Fruit fly (Drosophila melanogaster): ENCODE data around the gene Sry-alpha.

Gene Sry-alpha

DNA sequence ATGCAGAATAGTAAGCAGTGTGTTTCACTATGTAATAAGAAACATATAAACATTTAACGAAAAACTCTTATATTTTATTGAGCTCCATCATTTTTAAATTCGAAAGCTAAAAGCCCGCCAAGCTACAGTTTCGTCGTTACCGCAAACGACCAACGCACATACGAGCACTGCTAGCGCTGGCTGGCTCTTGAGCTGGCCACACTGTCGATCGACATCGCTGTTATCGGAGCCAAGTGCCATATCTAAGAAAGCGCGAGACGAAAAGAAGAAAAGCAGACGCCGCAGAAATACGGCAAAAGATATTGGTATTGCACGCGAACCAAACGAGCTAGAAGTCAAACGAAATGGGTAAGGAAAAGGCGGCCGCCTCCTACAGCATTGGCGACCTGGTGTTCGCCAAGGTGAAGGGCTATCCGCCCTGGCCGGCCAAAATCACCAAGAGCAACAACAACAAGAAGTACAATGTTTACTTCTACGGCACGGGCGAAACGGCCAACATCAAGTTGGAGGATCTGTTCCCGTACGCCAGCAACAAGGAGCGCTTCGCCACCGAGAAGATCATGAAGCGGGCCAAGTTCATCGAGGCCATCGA, 13.0 kb downstream of the Sry-alpha start, which contains the start of gene Jasper:
Gene Jasper (plus strand): TSS at position 60 of the 592 bp plus-strand sequence.
- TF ChIP-seq CG17801 (GFP tag; optimal IDR thresholded peaks at IDR 0.05; ENCODE audit: partially characterized antibody) = peak; percentile 41

DNA sequence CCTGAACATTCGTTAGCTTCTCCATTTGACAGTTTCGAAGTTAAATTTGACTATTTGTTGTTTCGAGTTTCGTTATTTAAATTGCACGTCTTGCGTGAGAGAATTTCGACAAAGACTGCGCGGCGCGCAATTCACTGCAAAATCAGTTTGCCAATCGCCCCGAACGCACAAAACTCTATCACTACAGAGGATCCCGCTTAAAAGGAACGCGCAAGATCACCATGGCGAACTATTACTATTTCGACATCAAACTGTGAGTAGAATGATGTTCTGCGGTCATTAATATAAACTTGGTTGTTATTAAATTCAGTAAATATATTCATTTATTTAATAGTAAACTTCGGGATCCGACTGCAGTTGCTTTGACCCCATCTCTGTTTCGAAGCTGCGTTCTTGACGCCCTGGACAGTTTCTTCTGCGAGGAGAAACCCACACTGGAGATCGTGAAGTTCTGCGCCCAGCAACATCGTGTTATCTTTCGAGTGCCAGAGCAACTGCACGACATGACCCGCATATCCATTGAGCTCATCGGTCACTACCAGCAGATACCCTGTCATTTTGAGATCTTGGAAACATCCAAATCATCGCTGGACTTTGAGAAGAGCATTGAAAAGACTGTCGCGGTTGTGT, 16.5 kb downstream of the Sry-alpha start, which contains the start of the genes Rpp14b and spn-A:
Gene Rpp14b (plus strand): TSS at position 43 of the 630 bp plus-strand sequence.
Gene spn-A (minus strand): TSS at position 123 of the 630 bp plus-strand sequence.
- TF ChIP-seq CG17801 (GFP tag; optimal IDR thresholded peaks at IDR 0.05; ENCODE audit: partially characterized antibody) = peak; percentile 8

DNA sequence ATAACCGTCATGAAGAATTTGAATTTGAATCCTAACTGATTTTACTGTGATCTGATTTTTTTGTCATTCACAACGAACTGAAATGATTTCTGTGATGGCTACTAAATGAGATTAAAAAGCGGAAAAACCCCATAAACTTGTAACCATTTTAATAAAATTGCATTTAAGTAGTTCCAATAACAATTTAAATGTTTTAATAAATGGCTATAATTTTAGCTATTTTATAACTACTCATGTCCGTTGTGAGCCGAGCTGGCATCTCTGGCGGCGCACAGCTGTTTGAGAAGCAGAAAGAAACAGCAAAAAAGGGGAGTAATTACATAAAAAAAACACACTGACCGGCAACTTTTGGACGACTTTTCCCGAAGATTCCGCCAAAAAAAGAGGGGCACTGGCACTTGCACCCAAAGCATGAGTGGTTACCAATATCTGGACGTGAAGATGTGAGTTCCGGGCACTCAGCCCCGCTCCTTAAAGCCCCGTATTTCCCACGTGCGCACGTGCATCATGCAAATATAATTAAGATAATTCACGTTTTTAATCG, 17.1 kb downstream of the Sry-alpha start, which contains the start of the genes CG7950 and Rpp14a:
Gene CG7950 (plus strand): TSS at position 268 of the 544 bp plus-strand sequence.
Gene Rpp14a (plus strand): TSS at position 268 of the 544 bp plus-strand sequence.
- TF ChIP-seq CG17801 (GFP tag; optimal IDR thresholded peaks at IDR 0.05; ENCODE audit: partially characterized antibody) = peak; percentile 90

DNA sequence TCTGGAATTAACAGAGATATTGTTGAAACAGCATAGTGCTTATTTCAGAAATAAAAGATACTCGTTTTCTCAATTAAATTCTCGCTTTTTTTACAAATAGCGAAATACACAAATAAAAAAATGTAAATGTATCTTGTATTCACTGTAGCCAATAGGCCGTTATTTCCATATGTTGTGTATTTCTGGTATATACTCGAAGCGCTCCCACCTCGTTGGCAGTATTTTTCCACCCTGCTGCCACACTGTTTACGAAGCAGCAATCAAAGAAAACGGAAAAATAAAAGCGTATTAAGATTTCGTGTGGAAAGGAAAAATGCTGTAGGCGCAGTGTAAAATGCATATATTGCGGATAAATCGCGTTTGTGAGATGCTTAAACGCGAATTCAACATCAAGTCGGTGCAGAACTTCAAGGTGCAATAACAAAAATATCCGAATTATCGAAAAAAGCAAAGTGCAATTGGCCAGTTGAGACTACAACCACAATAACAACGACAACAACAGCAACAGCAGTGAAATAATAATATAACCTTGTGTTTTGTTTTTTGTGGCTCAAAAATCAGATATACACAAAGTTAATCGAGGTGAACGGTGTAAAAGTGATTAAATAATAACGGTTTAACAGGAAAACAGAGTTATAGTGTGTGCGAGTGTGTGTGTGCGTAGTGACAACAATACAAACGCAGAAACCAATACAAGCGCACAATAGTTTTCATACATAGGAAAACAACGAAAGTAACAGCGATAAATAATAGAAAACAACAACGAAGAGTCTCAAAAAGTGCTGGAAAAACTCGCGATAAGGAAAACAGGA, 18.7 kb downstream of the Sry-alpha start, which contains the start of gene sima:
Gene sima (plus strand): TSS at position 255 of the 812 bp plus-strand sequence.
- TF ChIP-seq CG17801 (GFP tag; optimal IDR thresholded peaks at IDR 0.05; ENCODE audit: partially characterized antibody) = peak; percentile 12

- no peak for TF ChIP-seq CG17801 (GFP tag; optimal IDR thresholded peaks at IDR 0.05; ENCODE audit: partially characterized antibody)
Observed at dm6 chr3R:30059944-30060343, 20.4 kb downstream of the Sry-alpha start.

DNA sequence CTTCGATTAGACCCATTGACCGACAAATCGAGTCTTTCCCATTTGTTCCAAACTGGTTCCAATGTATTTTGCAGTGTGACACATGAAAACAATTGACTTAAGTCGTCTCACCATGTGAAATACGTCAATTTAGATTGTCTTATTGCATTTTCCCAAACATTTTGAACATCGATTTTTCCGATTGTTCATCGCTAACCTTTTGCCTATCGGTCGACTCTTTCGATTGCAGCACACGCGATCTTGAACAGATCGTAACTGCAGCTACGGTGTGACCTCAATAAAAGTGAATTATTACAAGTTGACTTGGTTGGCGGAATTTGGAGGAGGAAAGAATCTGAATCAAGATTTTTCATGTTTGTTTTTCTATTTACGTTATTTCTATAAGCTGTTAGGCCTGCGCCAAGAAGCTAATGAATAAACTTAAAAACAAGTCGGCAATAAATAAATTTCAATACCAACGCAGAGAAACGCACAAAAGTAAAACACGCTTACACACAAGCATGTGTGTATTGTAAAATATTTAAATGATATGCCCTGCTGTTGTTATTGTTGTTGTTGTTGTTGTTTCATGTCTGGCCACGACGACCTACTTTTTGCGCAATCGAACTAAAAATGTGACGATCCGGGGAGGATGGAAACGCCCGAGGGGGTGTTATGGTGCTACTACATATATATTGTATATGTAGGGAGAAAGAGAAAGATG, 21.1 kb downstream of the Sry-alpha start:
- TF ChIP-seq CG17801 (GFP tag; optimal IDR thresholded peaks at IDR 0.05; ENCODE audit: partially characterized antibody) = no peak

- TF ChIP-seq CG17801 (GFP tag; optimal IDR thresholded peaks at IDR 0.05; ENCODE audit: partially characterized antibody) = peak; percentile 13
Observed at dm6 chr3R:30061154-30061482, 21.6 kb downstream of the Sry-alpha start.

DNA sequence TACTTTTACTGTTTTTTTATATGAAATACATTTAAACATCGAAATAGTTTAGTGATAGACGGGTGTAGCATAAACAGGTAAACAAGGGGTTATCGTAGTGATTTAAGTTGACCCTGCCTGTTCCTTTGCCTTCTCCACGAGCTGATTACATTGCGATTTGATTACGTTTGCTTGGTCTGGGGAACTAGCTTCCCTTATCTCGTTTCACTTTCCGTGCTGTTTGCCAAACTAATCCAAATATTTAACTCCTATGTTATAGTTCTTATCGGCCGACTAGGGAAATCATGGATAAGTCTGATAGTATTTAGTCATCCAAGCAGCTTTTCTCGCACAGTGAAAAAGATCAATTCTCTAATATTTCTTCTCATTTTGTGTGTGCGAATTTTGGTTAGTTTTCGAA, 22.5 kb downstream of the Sry-alpha start:
- no peak for TF ChIP-seq CG17801 (GFP tag; optimal IDR thresholded peaks at IDR 0.05; ENCODE audit: partially characterized antibody)

DNA sequence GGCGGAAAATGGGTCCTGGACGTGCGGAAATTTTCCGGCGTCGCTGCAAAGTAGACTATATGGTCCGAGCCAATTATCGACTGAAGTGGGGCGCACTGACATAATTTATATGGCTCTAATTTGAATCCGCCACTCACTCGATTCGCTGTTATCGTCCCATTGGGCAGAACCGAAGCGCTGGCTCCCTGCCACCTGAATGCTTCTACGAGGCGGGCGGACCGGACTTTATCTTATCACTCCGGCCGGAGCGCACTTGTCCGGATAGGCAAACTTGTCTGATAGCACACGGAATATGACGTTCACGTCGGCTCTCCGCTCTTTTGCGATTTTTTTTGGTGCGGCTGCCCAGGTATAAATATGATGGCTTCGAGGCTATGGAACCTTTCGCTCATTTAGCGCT, 23.0 kb downstream of the Sry-alpha start:
- no peak for TF ChIP-seq CG17801 (GFP tag; optimal IDR thresholded peaks at IDR 0.05; ENCODE audit: partially characterized antibody)

DNA sequence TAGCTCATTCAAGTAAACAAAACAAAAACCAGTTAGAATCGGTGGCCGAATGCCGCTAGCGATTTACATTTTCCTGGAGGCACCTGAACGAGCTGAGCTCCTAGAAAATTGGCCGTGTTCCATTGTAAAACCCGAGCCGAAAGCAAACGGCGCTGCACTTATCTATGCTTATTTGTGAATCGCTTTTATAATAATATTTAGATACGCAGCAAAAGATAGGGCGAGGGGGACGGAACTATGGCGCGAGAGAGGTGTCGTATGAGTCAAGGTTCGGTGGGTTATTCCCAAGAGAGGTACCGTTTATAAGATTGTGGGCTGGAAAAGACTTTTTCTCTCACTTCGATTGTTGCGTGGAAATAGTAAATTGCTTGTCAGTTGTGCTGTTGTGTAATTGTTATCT, 24.2 kb downstream of the Sry-alpha start:
- no peak for TF ChIP-seq CG17801 (GFP tag; optimal IDR thresholded peaks at IDR 0.05; ENCODE audit: partially characterized antibody)

DNA sequence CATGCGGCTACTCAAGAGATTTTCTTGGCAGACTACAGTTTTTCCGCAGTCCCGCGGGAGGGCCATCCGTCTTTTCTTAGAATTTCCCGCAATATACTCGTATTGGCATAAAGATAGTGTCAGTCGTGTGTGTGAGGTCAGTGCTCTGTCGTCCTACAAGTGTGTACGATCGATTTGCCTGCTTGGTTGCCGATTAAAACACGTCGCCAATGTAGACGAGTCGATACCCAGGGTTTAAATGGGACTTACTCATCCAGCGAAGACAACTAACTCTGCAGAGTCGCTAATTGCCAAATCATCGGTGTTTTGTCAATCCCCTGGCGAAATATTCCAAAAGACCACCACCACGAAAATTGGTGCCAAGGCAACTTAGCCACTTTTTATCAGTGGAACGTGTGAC, 26.5 kb downstream of the Sry-alpha start:
- no peak for TF ChIP-seq CG17801 (GFP tag; optimal IDR thresholded peaks at IDR 0.05; ENCODE audit: partially characterized antibody)

- no peak for TF ChIP-seq CG17801 (GFP tag; optimal IDR thresholded peaks at IDR 0.05; ENCODE audit: partially characterized antibody)
Observed at dm6 chr3R:30070198-30070597, 30.7 kb downstream of the Sry-alpha start.

dm6 chr3R:30071827-30072226, 32.3 kb downstream of the Sry-alpha start:
- no peak for TF ChIP-seq CG17801 (GFP tag; optimal IDR thresholded peaks at IDR 0.05; ENCODE audit: partially characterized antibody)

DNA sequence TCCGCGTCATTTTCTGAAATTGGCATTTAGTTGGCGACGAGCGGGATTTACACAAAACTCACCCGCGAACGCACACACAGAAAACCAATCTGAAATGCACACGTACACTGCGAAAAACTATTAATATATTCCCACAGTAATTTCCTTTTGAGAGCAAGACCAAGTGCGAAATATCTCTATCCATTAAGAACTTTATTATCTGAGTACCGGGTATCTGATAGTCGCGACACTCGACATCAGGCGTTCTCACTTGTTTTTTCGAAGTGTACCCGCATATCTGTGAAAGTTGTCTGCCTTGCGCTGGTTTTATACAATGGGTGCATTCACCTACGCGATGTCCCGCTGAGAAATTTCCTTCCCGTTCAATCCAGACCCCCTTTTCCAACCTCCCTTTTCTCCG, 36.6 kb downstream of the Sry-alpha start:
- TF ChIP-seq CG17801 (GFP tag; optimal IDR thresholded peaks at IDR 0.05; ENCODE audit: partially characterized antibody) = no peak

DNA sequence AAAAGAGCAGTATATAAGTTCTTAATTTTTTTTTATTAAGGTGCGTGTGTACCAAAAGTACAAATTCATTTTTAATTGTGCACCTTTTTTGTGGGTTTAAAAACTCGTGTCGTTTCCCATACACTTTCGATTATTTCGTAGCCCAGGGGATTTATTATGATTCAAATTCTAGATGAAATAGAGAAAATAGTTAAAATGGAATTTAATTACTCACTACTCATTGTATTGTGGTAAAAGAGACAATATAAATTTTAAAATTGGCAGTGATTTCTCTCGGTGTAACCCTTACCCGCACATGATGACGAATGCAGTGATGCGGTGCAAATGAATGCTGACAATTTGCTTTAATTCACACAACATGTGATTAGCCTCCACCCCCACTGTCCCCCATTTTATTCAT, 43.7 kb downstream of the Sry-alpha start:
- no peak for TF ChIP-seq CG17801 (GFP tag; optimal IDR thresholded peaks at IDR 0.05; ENCODE audit: partially characterized antibody)

Data from ovary, adult (tissue).